Fruit fly (Drosophila melanogaster) whole organism, pupa: Measurements from ENCODE around the gene CG32170.

Experiments used
- CG10348 ChIP-seq: fragments of 200-800 bp; sonication (Bioruptor generic); IDR thresholded peaks from 2 replicates; pipeline ENCODE4 v1.3.6; 2022; ENCODE audit warnings: missing biosample characterization, missing genetic modification characterization
- CG12605 ChIP-seq: fragments of 200-800 bp; sonication (Bioruptor generic); IDR thresholded peaks from 2 replicates; pipeline ENCODE4 v1.3.6; 2022; ENCODE audit warnings: missing biosample characterization, missing genetic modification characterization
- CG13204 ChIP-seq: fragments of 200-800 bp; sonication (Bioruptor generic); optimal IDR thresholded peaks from 2 replicates; lab custom pipeline; 2018; ENCODE audit warnings: missing biosample characterization, mild to moderate bottlenecking, missing genetic modification characterization, moderate library complexity
- CG14655 ChIP-seq: fragments of 200-800 bp; sonication (Bioruptor generic); optimal IDR thresholded peaks from 3 replicates; lab custom pipeline; 2017; ENCODE audit warnings: mild to moderate bottlenecking, missing biosample characterization, missing genetic modification reagents, missing genetic modification characterization
- CG15710 ChIP-seq: fragments of 200-800 bp; sonication (Bioruptor generic); optimal IDR thresholded peaks from 2 replicates; lab custom pipeline; 2018; ENCODE audit warnings: missing biosample characterization, mild to moderate bottlenecking, missing genetic modification characterization, moderate library complexity
- CG17806 ChIP-seq: fragments of 200-800 bp; sonication (Bioruptor generic); optimal IDR thresholded peaks from 2 replicates; lab custom pipeline; 2018; ENCODE audit warnings: missing biosample characterization, mild to moderate bottlenecking, missing genetic modification characterization, moderate library complexity
- CG32121 ChIP-seq: fragments of 200-800 bp; sonication (Bioruptor generic); IDR thresholded peaks from 2 replicates; pipeline ENCODE4 v1.3.6; 2022; ENCODE audit warnings: missing biosample characterization, missing genetic modification characterization
- CG34367 ChIP-seq: fragments of 200-800 bp; sonication (Bioruptor generic); optimal IDR thresholded peaks from 2 replicates; lab custom pipeline; 2018; ENCODE audit warnings: missing biosample characterization, mild to moderate bottlenecking, missing genetic modification characterization
- CG4496 ChIP-seq: fragments of 200-800 bp; sonication (Bioruptor generic); IDR thresholded peaks from 3 replicates; pipeline ENCODE4 v1.3.6; 2022; ENCODE audit warnings: missing biosample characterization, missing genetic modification characterization
- CG8159 ChIP-seq: fragments of 200-800 bp; sonication (Bioruptor generic); optimal IDR thresholded peaks from 3 replicates; lab custom pipeline; 2018; ENCODE audit warnings: missing biosample characterization, mild to moderate bottlenecking, missing genetic modification characterization, moderate library complexity
- CG8301 ChIP-seq: fragments of 200-800 bp; sonication (Bioruptor generic); optimal IDR thresholded peaks from 2 replicates; lab custom pipeline; 2018; ENCODE audit warnings: missing biosample characterization, mild to moderate bottlenecking, missing genetic modification characterization
- CG9948 ChIP-seq: fragments of 200-800 bp; sonication (Bioruptor generic); optimal IDR thresholded peaks from 2 replicates; lab custom pipeline; 2018; ENCODE audit warnings: missing biosample characterization, mild to moderate bottlenecking, missing genetic modification characterization, moderate library complexity
- D1 ChIP-seq: fragments of 200-800 bp; sonication (Bioruptor generic); optimal IDR thresholded peaks from 2 replicates; lab custom pipeline; 2018; ENCODE audit warnings: missing biosample characterization, mild to moderate bottlenecking, missing genetic modification characterization, moderate library complexity
- EcR ChIP-seq: fragments of 200-800 bp; sonication (Bioruptor generic); optimal IDR thresholded peaks from 3 replicates; lab custom pipeline; 2019; ENCODE audit warnings: missing biosample characterization, missing genetic modification characterization, mild to moderate bottlenecking, moderate library complexity, missing genetic modification reagents
- Ets98B ChIP-seq: fragments of 200-800 bp; sonication (Bioruptor generic); IDR thresholded peaks from 2 replicates; pipeline ENCODE4 v1.3.6; 2022; ENCODE audit warnings: missing biosample characterization, missing genetic modification characterization
- Pif1A ChIP-seq: fragments of 200-800 bp; sonication (Bioruptor generic); optimal IDR thresholded peaks from 3 replicates; lab custom pipeline; 2016; ENCODE audit warnings: missing biosample characterization, missing genetic modification characterization
- Pif1B ChIP-seq: fragments of 200-800 bp; sonication (Bioruptor generic); optimal IDR thresholded peaks from 3 replicates; lab custom pipeline; 2016; ENCODE audit warnings: missing biosample characterization, missing genetic modification characterization
- Snoo ChIP-seq: fragments of 200-800 bp; sonication (Bioruptor generic); optimal IDR thresholded peaks from 3 replicates; lab custom pipeline; 2017; ENCODE audit warnings: missing biosample characterization, mild to moderate bottlenecking, missing genetic modification characterization, inconsistent platforms
- fd96Ca ChIP-seq: fragments of 200-800 bp; sonication (Bioruptor generic); IDR thresholded peaks from 3 replicates; pipeline ENCODE4 v1.3.6; 2022; ENCODE audit warnings: missing biosample characterization, missing genetic modification characterization
- gl ChIP-seq: fragments of 200-800 bp; sonication (Bioruptor generic); optimal IDR thresholded peaks from 2 replicates; lab custom pipeline; 2018; ENCODE audit warnings: missing biosample characterization, mild to moderate bottlenecking, missing genetic modification characterization
- rn ChIP-seq: fragments of 200-800 bp; sonication (Bioruptor generic); IDR thresholded peaks from 2 replicates; pipeline ENCODE4 v1.3.6; 2022; ENCODE audit warnings: missing biosample characterization, missing genetic modification characterization

Gene CG32170

DNA sequence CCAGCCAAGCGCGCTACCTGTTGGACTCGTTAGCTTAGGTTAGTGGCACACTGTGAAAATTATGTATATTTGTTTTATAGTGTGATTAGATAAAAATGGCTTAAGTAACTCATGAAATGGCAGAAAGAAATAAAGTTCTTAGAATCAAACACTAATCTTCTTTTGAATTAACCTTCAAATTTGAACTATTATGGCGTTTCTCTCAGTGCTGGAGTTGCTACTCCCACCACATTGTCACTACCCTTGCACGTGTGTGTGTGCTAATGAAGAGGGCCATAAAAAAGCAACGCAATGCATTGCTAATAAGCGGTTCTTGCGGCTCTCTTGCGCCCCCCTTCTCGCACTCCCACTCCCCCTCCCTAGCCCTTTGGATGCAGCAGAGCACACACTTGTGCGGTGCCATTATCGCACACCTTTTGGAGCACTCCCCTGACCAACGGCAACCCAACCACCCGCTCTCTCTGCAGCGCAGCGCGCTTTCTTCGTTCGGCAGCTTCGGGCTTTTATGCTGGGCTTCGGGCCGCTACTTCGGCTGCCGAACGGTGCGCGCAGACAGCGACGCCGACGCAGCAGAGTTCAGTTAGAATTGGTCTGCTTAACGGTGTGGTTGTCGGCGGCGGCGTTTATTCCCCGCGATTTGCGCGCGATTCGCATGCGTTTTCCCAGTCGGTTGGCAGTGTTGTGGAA is 13.7 kb downstream of the CG32170 start:
- TF ChIP-seq CG8301 (tag; lab: Kevin White, UChicago) (peak; percentile 90), D1 (tag; lab: Kevin White, UChicago) (peak; percentile 35), CG34367 (peak; percentile 82), Ets98B (GFP tag; lab: Robert Waterston, UW) (peak; percentile 86), CG14655 (GFP tag; lab: Kevin White, UChicago) (peak; percentile 92), rn (peak; percentile 72), fd96Ca (GFP tag; lab: Robert Waterston, UW) (peak; percentile 83), CG9948 (tag; lab: Kevin White, UChicago) (peak; percentile 83), Snoo (tag; lab: Kevin White, UChicago) (peak; percentile 70), CG4496 (peak; percentile 92), CG15710 (tag; lab: Kevin White, UChicago) (peak; percentile 77), Pif1B (GFP tag; lab: Kevin White, UChicago) (peak; percentile 80), CG17806 (peak; percentile 76), EcR (GFP tag; lab: Kevin White, UChicago) (peak; percentile 65), CG13204 (GFP tag; lab: Kevin White, UChicago) (peak; percentile 97), CG32121 (GFP tag; lab: Robert Waterston, UW) (peak; percentile 86), CG8159 (peak; percentile 75), CG12605 (peak; percentile 69), Pif1A (peak; percentile 88), gl (tag; lab: Kevin White, UChicago) (peak; percentile 27), CG10348 (GFP tag; lab: Robert Waterston, UW) (peak; percentile 58)

DNA sequence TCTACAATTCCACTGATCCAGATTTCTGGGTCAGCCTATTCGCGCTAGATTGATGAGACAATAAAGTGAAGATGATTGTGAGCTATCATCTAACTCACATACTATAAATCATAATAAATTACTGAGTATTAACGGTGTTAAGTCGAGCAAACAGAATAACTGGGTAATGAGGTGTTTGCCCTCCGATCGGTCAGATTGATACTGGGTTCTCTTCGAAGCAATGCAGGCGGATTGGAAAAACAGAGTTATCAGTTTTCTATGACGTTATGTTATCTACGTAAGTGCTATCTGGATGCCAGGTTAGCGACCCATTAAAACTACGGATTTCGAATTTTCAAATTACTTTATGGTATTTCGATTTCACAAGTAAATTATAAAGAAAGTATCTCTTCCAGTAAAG is 14.8 kb downstream of the CG32170 start:
- TF ChIP-seq Pif1A (no peak), EcR (GFP tag; lab: Kevin White, UChicago) (peak; percentile 31), CG8301 (tag; lab: Kevin White, UChicago) (no peak)

- TF ChIP-seq Pif1A (no peak), CG4496 (peak; percentile 75; the same call in 2 of the 3 replicates), CG10348 (GFP tag; lab: Robert Waterston, UW) (no peak), CG34367 (peak; percentile 39), Snoo (tag; lab: Kevin White, UChicago) (no peak), CG15710 (tag; lab: Kevin White, UChicago) (peak; percentile 59), CG12605 (no peak), CG32121 (GFP tag; lab: Robert Waterston, UW) (peak; percentile 73), gl (tag; lab: Kevin White, UChicago) (no peak), EcR (GFP tag; lab: Kevin White, UChicago) (peak; percentile 59), D1 (tag; lab: Kevin White, UChicago) (no peak), rn (no peak), Ets98B (GFP tag; lab: Robert Waterston, UW) (peak; percentile 66), CG8159 (peak; percentile 10), fd96Ca (GFP tag; lab: Robert Waterston, UW) (0 out of 3 replicates have a peak, but pooled peaks have one; percentile 25), CG9948 (tag; lab: Kevin White, UChicago) (peak; percentile 47), Pif1B (GFP tag; lab: Kevin White, UChicago) (no peak), CG14655 (GFP tag; lab: Kevin White, UChicago) (peak; percentile 62), CG8301 (tag; lab: Kevin White, UChicago) (peak; percentile 64), CG13204 (GFP tag; lab: Kevin White, UChicago) (no peak), CG17806 (peak; percentile 46)
These were observed 15.7 kb downstream of the CG32170 start for dm6 chr3L:16892728-16893271.

dm6 chr3L:16893647-16894046 is 16.5 kb downstream of the CG32170 start:
- TF ChIP-seq Snoo (tag; lab: Kevin White, UChicago) (no peak), CG9948 (tag; lab: Kevin White, UChicago) (no peak), Pif1B (GFP tag; lab: Kevin White, UChicago) (no peak), CG32121 (GFP tag; lab: Robert Waterston, UW) (no peak), gl (tag; lab: Kevin White, UChicago) (no peak), CG10348 (GFP tag; lab: Robert Waterston, UW) (no peak), CG12605 (no peak), CG15710 (tag; lab: Kevin White, UChicago) (no peak), Ets98B (GFP tag; lab: Robert Waterston, UW) (peak; percentile 28; the same call in 1 of the 2 replicates), fd96Ca (GFP tag; lab: Robert Waterston, UW) (peak; percentile 44; the same call in 1 of the 3 replicates), CG8301 (tag; lab: Kevin White, UChicago) (no peak), CG4496 (peak; percentile 28; the same call in 1 of the 3 replicates), rn (no peak), D1 (tag; lab: Kevin White, UChicago) (no peak), CG17806 (no peak), CG14655 (GFP tag; lab: Kevin White, UChicago) (peak; percentile 8), CG34367 (no peak)

DNA sequence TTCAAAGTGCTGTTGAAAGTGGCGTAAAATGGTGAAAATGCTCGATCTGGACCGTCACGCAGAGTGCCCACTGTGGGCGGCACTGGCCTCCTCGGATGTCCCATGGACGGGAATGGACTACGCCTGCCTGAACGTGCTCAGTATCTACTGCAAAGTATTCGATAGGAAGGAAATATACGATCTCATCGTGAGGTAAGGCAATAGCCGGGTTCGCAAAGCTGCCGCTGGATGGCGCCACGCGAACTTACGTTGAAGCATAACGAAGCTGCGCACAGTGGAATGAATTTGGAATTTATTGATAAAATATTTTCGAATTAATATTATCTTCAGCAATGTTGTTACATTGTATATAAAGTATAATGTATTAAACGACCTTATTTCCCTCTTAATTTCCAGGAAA is 19.3 kb downstream of the CG32170 start:
- TF ChIP-seq Snoo (tag; lab: Kevin White, UChicago), result no peak
- 0 out of 2 replicates have a peak, but pooled peaks have one; percentile 13 for TF ChIP-seq Ets98B (GFP tag; lab: Robert Waterston, UW)
- TF ChIP-seq EcR (GFP tag; lab: Kevin White, UChicago), result no peak
